Worm (Caenorhabditis elegans) whole organism, L4 larva: Measurements from ENCODE around the gene T26C5.4.

Experiments used
- F10B5.3 ChIP-seq: sonication (generic microtip); optimal IDR thresholded peaks from 2 replicates; lab custom pipeline; 2016; ENCODE audit warnings: mild to moderate bottlenecking, missing genetic modification characterization, missing compliant biosample characterization
- T26A8.4 ChIP-seq: fragments of 200-800 bp; sonication (Bioruptor generic); IDR thresholded peaks from 2 replicates; pipeline ENCODE4 v1.3.6; 2022; ENCODE audit warnings: missing genetic modification characterization, missing compliant biosample characterization
- aly-2 ChIP-seq: sonication (generic microtip); optimal IDR thresholded peaks from 2 replicates; lab custom pipeline; 2018; ENCODE audit warnings: missing biosample characterization, missing genetic modification characterization
- daf-16 ChIP-seq, 3 experiments: sonication (generic microtip); optimal IDR thresholded peaks; 2 replicates each; lab custom pipeline; 2016 to 2017; ENCODE audit warnings: missing genetic modification characterization in 3 of 3, missing genetic modification reagents in 3 of 3, mild to moderate bottlenecking in 2 of 3, missing compliant biosample characterization in 2 of 3, missing biosample characterization in 1 of 3, moderate library complexity in 1 of 3
- lin-13 ChIP-seq: fragments of 150-350 bp; optimal IDR thresholded peaks from 2 replicates; lab custom pipeline; 2014; ENCODE audit warnings: missing biosample characterization, missing genetic modification reagents, missing genetic modification characterization
- nhr-76 ChIP-seq: fragments of 150-350 bp; optimal IDR thresholded peaks from 2 replicates; lab custom pipeline; 2014; ENCODE audit warnings: missing biosample characterization, missing genetic modification characterization
- unc-62 ChIP-seq, 3 experiments: fragments of 150-350 bp in 1 of 3; sonication (generic microtip); optimal IDR thresholded peaks in 2 of 3; peaks in 1 of 3; 1 replicate in 1 of 3; 2 replicates in 2 of 3; lab custom pipeline; 2014 to 2017; ENCODE audit warnings: missing biosample characterization in 3 of 3, missing genetic modification characterization in 3 of 3, missing genetic modification reagents in 3 of 3, missing genotype in 1 of 3
- zip-11 ChIP-seq: fragments of 200-800 bp; sonication (Bioruptor generic); IDR thresholded peaks from 2 replicates; pipeline ENCODE4 v1.3.6; 2022; ENCODE audit warnings: missing genetic modification characterization, missing compliant biosample characterization
- zip-2 ChIP-seq: fragments of 150-350 bp; optimal IDR thresholded peaks from 2 replicates; lab custom pipeline; 2014; ENCODE audit warnings: missing biosample characterization, missing genetic modification characterization

DNA sequence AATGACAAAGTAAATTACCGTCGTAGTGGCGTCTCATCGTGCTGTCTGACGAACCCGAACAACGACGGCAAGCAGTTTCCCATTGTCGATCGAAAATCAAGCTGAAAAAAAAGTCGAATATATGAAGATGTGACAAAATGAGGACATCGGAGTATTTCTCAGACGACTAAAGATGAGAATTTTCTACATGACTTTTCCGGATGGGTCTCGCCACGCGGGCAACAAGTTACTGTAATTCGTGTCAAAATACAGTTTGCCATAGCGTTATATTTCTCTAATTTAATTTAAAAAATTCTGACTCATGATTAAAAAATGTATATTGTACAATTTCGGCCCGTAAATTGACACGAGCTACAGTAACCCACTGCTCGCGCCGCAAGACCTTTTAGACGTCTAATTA is 22.6 kb upstream of the T26C5.4 start, which contains the start of gene C01G6.4:
- TF ChIP-seq aly-2, result no peak
- no peak for TF ChIP-seq unc-62 (GFP tag; optimal IDR thresholded peaks at IDR 0.05 in 1 of 2; lab: Kevin White, UChicago)
- no peak for TF ChIP-seq unc-62 (tag; optimal IDR thresholded peaks at IDR 0.05; lab: Kevin White, UChicago)
- no peak for TF ChIP-seq daf-16 (GFP tag; optimal IDR thresholded peaks at IDR 0.05; lab: Kevin White, UChicago)
- no peak for TF ChIP-seq daf-16 (tag; optimal IDR thresholded peaks at IDR 0.05; lab: Kevin White, UChicago)
- no peak for TF ChIP-seq zip-2 (tag; lab: Kevin White, UChicago)
- TF ChIP-seq T26A8.4, result no peak
- no peak for TF ChIP-seq zip-11 (GFP tag; lab: Robert Waterston, UW)
- no peak for TF ChIP-seq nhr-76 (tag; lab: Kevin White, UChicago)
- no peak for TF ChIP-seq F10B5.3 (tag; lab: Kevin White, UChicago)
- TF ChIP-seq lin-13, result no peak
